Worm (Caenorhabditis elegans): ENCODE data around the gene T06D4.6.
A peak's percentile ranks its signal among the peaks of the same experiment; 100 is the strongest.

- TF ChIP-seq chd-7 (tag; optimal IDR thresholded peaks at IDR 0.05): no peak
- TF ChIP-seq hlh-12 (tag; optimal IDR thresholded peaks at IDR 0.05): no peak
- no peak for TF ChIP-seq aptf-2 (GFP tag; conservative IDR thresholded peaks at IDR 0.05)
- TF ChIP-seq F33H1.4 (GFP tag; IDR thresholded peaks at IDR 0.05): no peak
- no peak for TF ChIP-seq ama-1 (optimal IDR thresholded peaks at IDR 0.05)
- no peak for TF ChIP-seq ama-1 (GFP tag; optimal IDR thresholded peaks at IDR 0.05)
- no peak for TF ChIP-seq unc-62 (GFP tag; optimal IDR thresholded peaks at IDR 0.05)
- 0 out of 2 replicates have a peak, but pooled peaks have one; percentile 16 for TF ChIP-seq dox-1 (GFP tag; IDR thresholded peaks at IDR 0.05)
- no peak for TF ChIP-seq ztf-3 (GFP tag; optimal IDR thresholded peaks at IDR 0.05)
- no peak for TF ChIP-seq hmg-20 (GFP tag; IDR thresholded peaks at IDR 0.05)
- TF ChIP-seq B0261.1 (tag; optimal IDR thresholded peaks at IDR 0.05): no peak
- TF ChIP-seq nhr-90 (tag; optimal IDR thresholded peaks at IDR 0.05): no peak
- TF ChIP-seq snpc-1.1 (tag; optimal IDR thresholded peaks at IDR 0.05; ENCODE audit: insufficient read depth): no peak
- TF ChIP-seq B0019.2 (GFP tag; conservative IDR thresholded peaks at IDR 0.05): no peak
Observed at ce11 chrII:3434893-3435503, 47.6 kb upstream of the T06D4.6 start.
